6 worm cellular contexts compared by ENCODE assay signal in the genomic region with DNA sequence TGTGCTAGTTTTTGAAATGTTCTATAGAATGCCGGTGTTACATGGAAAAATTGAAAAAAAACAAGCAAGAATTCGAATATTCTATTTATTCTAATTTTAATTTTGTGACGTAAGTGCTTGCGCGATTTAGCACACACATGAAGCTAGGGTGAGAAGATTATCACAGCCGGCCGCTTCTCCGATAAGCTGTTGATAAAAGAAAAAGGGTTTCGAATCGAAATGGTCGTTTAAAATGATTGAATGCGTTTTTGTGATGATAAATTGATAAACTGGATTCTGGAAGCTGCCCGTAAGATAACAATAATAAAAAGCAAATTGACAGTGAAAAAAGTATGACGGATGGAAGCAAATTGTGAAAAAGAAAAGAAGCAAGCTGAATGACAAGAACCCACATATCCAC.
A peak's percentile ranks its signal among the peaks of the same experiment; 100 is the strongest.
TF ChIP-seq lines count a peak whose summit lies in the region.

No protein-coding gene starts in this region.

TF ChIP-seq in whole organism, L1 larva, 84 proteins besides CTCF, POLR2A, EP300 and RAD21:
- TF ChIP-seq nhr-28 (tag; optimal IDR thresholded peaks at IDR 0.05; lab: Kevin White, UChicago): no peak
- TF ChIP-seq elt-2 (tag; optimal IDR thresholded peaks at IDR 0.05; lab: Kevin White, UChicago): peak; percentile 88
TF ChIP-seq in whole organism, L1 larva: peak in this region for 1.

TF ChIP-seq in whole organism, L2 larva, 48 proteins besides CTCF, POLR2A, EP300 and RAD21:
- TF ChIP-seq mbf-1 (tag; optimal IDR thresholded peaks at IDR 0.05; lab: Kevin White, UChicago): no peak
- no peak for TF ChIP-seq egl-27 (tag; optimal IDR thresholded peaks at IDR 0.05; lab: Kevin White, UChicago)
- no peak for TF ChIP-seq nhr-10 (tag; optimal IDR thresholded peaks at IDR 0.05; lab: Kevin White, UChicago)
- no peak for TF ChIP-seq F13H6.1 (tag; optimal IDR thresholded peaks at IDR 0.05; lab: Kevin White, UChicago)
- TF ChIP-seq fos-1 (tag; optimal IDR thresholded peaks at IDR 0.05; lab: Kevin White, UChicago): peak; percentile 21

TF ChIP-seq in whole organism, L3 larva, 47 proteins besides CTCF, POLR2A, EP300 and RAD21:
- TF ChIP-seq pqm-1 (tag; optimal IDR thresholded peaks at IDR 0.05; lab: Kevin White, UChicago): peak; percentile 5
- TF ChIP-seq elt-2 (tag; optimal IDR thresholded peaks at IDR 0.05; lab: Kevin White, UChicago): peak; percentile 72
- TF ChIP-seq egl-5 (tag; optimal IDR thresholded peaks at IDR 0.05; lab: Kevin White, UChicago): peak; percentile 76
- TF ChIP-seq ceh-82 (tag; optimal IDR thresholded peaks at IDR 0.05; lab: Kevin White, UChicago): no peak

TF ChIP-seq in whole organism, L4 larva, 104 proteins besides CTCF, POLR2A, EP300 and RAD21 (continues in another document):
- TF ChIP-seq mxl-2 (GFP tag; conservative IDR thresholded peaks at IDR 0.05; lab: Robert Waterston, UW) (no peak), F49E8.2 (tag; optimal IDR thresholded peaks at IDR 0.05; lab: Kevin White, UChicago; ENCODE audit: borderline replicate concordance) (no peak), ceh-32 (tag; optimal IDR thresholded peaks at IDR 0.05; lab: Kevin White, UChicago; ENCODE audit: poor library complexity) (no peak), mdt-29 (GFP tag; IDR thresholded peaks at IDR 0.05; lab: Robert Waterston, UW) (no peak), nhr-41 (GFP tag; IDR thresholded peaks at IDR 0.05; lab: Robert Waterston, UW) (no peak), nhr-25 (tag; optimal IDR thresholded peaks at IDR 0.05; lab: Kevin White, UChicago; ENCODE audit: borderline replicate concordance, insufficient read depth) (no peak), hlh-11 (tag; optimal IDR thresholded peaks at IDR 0.05; lab: Kevin White, UChicago) (peak; percentile 41), daf-16 (GFP tag; optimal IDR thresholded peaks at IDR 0.05; lab: Kevin White, UChicago) (no peak), daf-16 (tag; optimal IDR thresholded peaks at IDR 0.05; lab: Kevin White, UChicago) (peak; percentile 36), dmd-8 (GFP tag; IDR thresholded peaks at IDR 0.05; lab: Robert Waterston, UW) (no peak), mes-2 (tag; optimal IDR thresholded peaks at IDR 0.05; lab: Kevin White, UChicago; ENCODE audit: poor library complexity, severe bottlenecking) (no peak), saeg-2 (GFP tag; IDR thresholded peaks at IDR 0.05; lab: Robert Waterston, UW) (no peak), mep-1 (tag; optimal IDR thresholded peaks at IDR 0.05; lab: Kevin White, UChicago) (no peak), nhr-42 (GFP tag; IDR thresholded peaks at IDR 0.05; lab: Robert Waterston, UW) (no peak), lin-13 (GFP tag; optimal IDR thresholded peaks at IDR 0.05; lab: Kevin White, UChicago) (no peak), T26A8.4 (GFP tag; IDR thresholded peaks at IDR 0.05; lab: Robert Waterston, UW) (no peak), ces-1 (GFP tag; optimal IDR thresholded peaks at IDR 0.05; lab: Kevin White, UChicago) (no peak), F44E2.7 (GFP tag; IDR thresholded peaks at IDR 0.05; lab: Robert Waterston, UW) (no peak), hlh-30 (tag; optimal IDR thresholded peaks at IDR 0.05; lab: Kevin White, UChicago; ENCODE audit: insufficient read depth) (no peak), nhr-77 (tag; optimal IDR thresholded peaks at IDR 0.05; lab: Kevin White, UChicago) (no peak), spr-3 (GFP tag; optimal IDR thresholded peaks at IDR 0.05; lab: Kevin White, UChicago) (no peak), dmd-6 (GFP tag; IDR thresholded peaks at IDR 0.05; lab: Robert Waterston, UW) (peak; percentile 34; the same call in 1 of the 2 replicates), dpl-1 (GFP tag; optimal IDR thresholded peaks at IDR 0.05; lab: Kevin White, UChicago) (no peak), pha-4 (GFP tag; IDR thresholded peaks at IDR 0.05; lab: Robert Waterston, UW) (no peak), pha-4 (tag; optimal IDR thresholded peaks at IDR 0.05; lab: Kevin White, UChicago) (no peak)

TF ChIP-seq in whole organism, late embryonic, 69 proteins besides CTCF, POLR2A, EP300 and RAD21:
- TF ChIP-seq tbx-2 (tag; optimal IDR thresholded peaks at IDR 0.05; lab: Kevin White, UChicago): no peak
- TF ChIP-seq ceh-22 (tag; optimal IDR thresholded peaks at IDR 0.05; lab: Kevin White, UChicago): no peak
- peak; percentile 57 for TF ChIP-seq elt-2 (tag; optimal IDR thresholded peaks at IDR 0.05; lab: Kevin White, UChicago)

TF ChIP-seq in whole organism, young adult, 124 proteins besides CTCF, POLR2A, EP300 and RAD21:
- TF ChIP-seq mel-28 (tag; optimal IDR thresholded peaks at IDR 0.05; lab: Kevin White, UChicago; ENCODE audit: borderline replicate concordance) (no peak), nhr-80 (tag; optimal IDR thresholded peaks at IDR 0.05; lab: Kevin White, UChicago) (peak; percentile 36)
